Worm (Caenorhabditis elegans) whole organism, L4/young adult: Measurements from ENCODE around the gene Y38H6C.18.

Experiments used
- W03F9.2 ChIP-seq: fragments of 150-350 bp; optimal IDR thresholded peaks from 2 replicates; lab custom pipeline; 2014; ENCODE audit warnings: missing biosample characterization, missing genetic modification characterization
- dao-5 ChIP-seq: sonication (generic microtip); optimal IDR thresholded peaks from 2 replicates; lab custom pipeline; 2016; ENCODE audit warnings: missing genotype, missing genetic modification characterization, moderate library complexity, missing compliant biosample characterization
- him-1 ChIP-seq: sonication (generic microtip); optimal IDR thresholded peaks from 2 replicates; lab custom pipeline; 2016; ENCODE audit warnings: missing genotype, missing genetic modification reagents, missing genetic modification characterization, missing compliant biosample characterization

- TF ChIP-seq dao-5 (no peak), him-1 (tag; lab: Kevin White, UChicago) (no peak), W03F9.2 (tag; lab: Kevin White, UChicago) (no peak)
Measured at ce11 chrV:20547048-20547447, at the start of gene Y38H6C.18.
